Worm (Caenorhabditis elegans): ENCODE measurements around the gene C13B4.1.

ce11 chrII:14494414-14494463 lies 14.8 kb upstream of the C13B4.1 start, which contains the start of gene cysl-2:
- no peak for TF ChIP-seq tbx-8 (GFP tag; optimal IDR thresholded peaks at IDR 0.05)
- no peak for TF ChIP-seq nhr-12 (tag; optimal IDR thresholded peaks at IDR 0.05)
- no peak for TF ChIP-seq unc-62 (GFP tag; optimal IDR thresholded peaks at IDR 0.05)
- no peak for TF ChIP-seq nhr-28 (tag; optimal IDR thresholded peaks at IDR 0.05)
- TF ChIP-seq lsy-2 (tag; optimal IDR thresholded peaks at IDR 0.05), result no peak
- no peak for TF ChIP-seq ztf-11 (tag; optimal IDR thresholded peaks at IDR 0.05)
- no peak for TF ChIP-seq pha-4 (tag; optimal IDR thresholded peaks at IDR 0.05)
- no peak for TF ChIP-seq blmp-1 (tag; optimal IDR thresholded peaks at IDR 0.05)

All from whole organism, mixed stage, embryonic.